Fruit fly (Drosophila melanogaster): ENCODE data around the gene CG42680.

CG42680 gene

DNA sequence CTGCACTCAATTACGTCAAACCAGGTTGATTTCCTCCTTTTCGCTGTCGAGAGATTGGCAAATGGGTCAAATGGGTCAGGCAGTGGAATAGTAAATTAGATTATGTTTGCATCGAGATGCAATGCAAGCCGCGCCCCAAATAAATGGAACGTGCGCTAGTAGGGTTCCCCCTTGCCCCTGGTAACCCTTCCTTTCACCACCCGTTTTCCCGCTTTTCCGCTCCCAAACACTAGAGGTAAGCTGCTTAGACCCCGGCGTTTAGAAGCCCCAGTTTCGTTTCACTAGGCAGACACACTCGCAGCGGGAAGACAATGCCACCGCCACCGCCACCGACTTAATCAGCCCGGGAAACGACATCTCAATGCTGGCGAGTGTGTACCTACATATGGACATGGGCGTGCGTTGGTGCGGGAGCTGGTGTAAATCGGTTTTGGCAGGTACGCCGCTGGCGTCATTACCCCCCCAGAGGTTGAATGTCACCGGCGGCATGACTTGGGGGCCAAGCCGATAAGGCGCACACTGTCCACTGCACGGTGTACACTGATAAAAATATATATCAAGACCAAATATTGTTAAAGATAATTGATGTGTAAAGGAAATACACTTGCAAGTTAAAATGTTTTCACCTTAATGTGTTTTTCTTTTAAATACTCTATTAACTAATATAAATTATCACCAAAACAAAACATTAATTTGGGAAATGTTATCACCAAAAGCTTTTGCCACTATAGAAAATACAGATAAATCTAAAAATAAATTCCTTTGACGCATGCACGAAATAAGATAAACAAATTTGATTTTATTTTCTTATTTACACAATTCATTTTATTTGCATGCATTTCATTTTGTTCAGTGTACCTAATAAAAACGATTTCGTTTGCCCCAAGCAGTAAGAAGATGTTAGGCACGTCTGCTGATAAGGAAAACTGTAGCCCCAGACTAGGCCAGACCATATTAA, 25.2 kb upstream of the CG42680 start (continued):
- TF ChIP-seq tx (GFP tag; optimal IDR thresholded peaks at IDR 0.05): peak; percentile 29
- TF ChIP-seq run (tag; optimal IDR thresholded peaks at IDR 0.05): peak; percentile 49
- TF ChIP-seq sima (GFP tag; optimal IDR thresholded peaks at IDR 0.05): no peak
- peak; percentile 55 for TF ChIP-seq jing (GFP tag; optimal IDR thresholded peaks at IDR 0.05)
- TF ChIP-seq CHES-1-like (GFP tag; optimal IDR thresholded peaks at IDR 0.05): peak; percentile 3
- no peak for TF ChIP-seq CG13287 (GFP tag; IDR thresholded peaks at IDR 0.05; ENCODE audit: partially characterized antibody)
- no peak for TF ChIP-seq ham (GFP tag; IDR thresholded peaks at IDR 0.05)
- TF ChIP-seq sr (GFP tag; IDR thresholded peaks at IDR 0.05): no peak
- no peak for TF ChIP-seq pzg (GFP tag; optimal IDR thresholded peaks at IDR 0.05)
- peak; percentile 78 for TF ChIP-seq ind (GFP tag; optimal IDR thresholded peaks at IDR 0.05)
- peak; percentile 59 for TF ChIP-seq sd (tag; optimal IDR thresholded peaks at IDR 0.05)
- no peak for TF ChIP-seq CG43689 (GFP tag; IDR thresholded peaks at IDR 0.05)
- peak; percentile 72 for TF ChIP-seq sob (GFP tag; IDR thresholded peaks at IDR 0.05)
- TF ChIP-seq fru (optimal IDR thresholded peaks at IDR 0.05): no peak
- TF ChIP-seq Bteb2 (GFP tag; optimal IDR thresholded peaks at IDR 0.05): peak; percentile 62
- peak; percentile 85 for TF ChIP-seq D19A (tag; optimal IDR thresholded peaks at IDR 0.05)
- no peak for TF ChIP-seq CG12071 (GFP tag; optimal IDR thresholded peaks at IDR 0.05)
- TF ChIP-seq CG1832 (GFP tag; optimal IDR thresholded peaks at IDR 0.05): no peak
- peak; percentile 74 for TF ChIP-seq HmgZ (tag; optimal IDR thresholded peaks at IDR 0.05)
- 0 out of 2 replicates have a peak, but pooled peaks have one; percentile 17 for TF ChIP-seq gsb (GFP tag; IDR thresholded peaks at IDR 0.05)
- peak; percentile 60 for TF ChIP-seq CG15696 (tag; optimal IDR thresholded peaks at IDR 0.05)
- TF ChIP-seq Hey (tag; optimal IDR thresholded peaks at IDR 0.05): no peak
- peak; percentile 77 for TF ChIP-seq CG6765 (GFP tag; optimal IDR thresholded peaks at IDR 0.05)
- peak; percentile 53 for TF ChIP-seq oc (tag; optimal IDR thresholded peaks at IDR 0.05)
- TF ChIP-seq pita (GFP tag; optimal IDR thresholded peaks at IDR 0.05): no peak
- peak; percentile 42; the same call in 1 of the 2 replicates for TF ChIP-seq peb (GFP tag; IDR thresholded peaks at IDR 0.05)
- no peak for TF ChIP-seq CrebB (tag; optimal IDR thresholded peaks at IDR 0.05)
- no peak for TF ChIP-seq Mes4 (GFP tag; optimal IDR thresholded peaks at IDR 0.05)
- TF ChIP-seq Dip3 (GFP tag; optimal IDR thresholded peaks at IDR 0.05): peak; percentile 54
- peak; percentile 66 for TF ChIP-seq cato (GFP tag; optimal IDR thresholded peaks at IDR 0.05; ENCODE audit: borderline replicate concordance)
- peak; percentile 2 for TF ChIP-seq abd-A (tag; optimal IDR thresholded peaks at IDR 0.05)
- TF ChIP-seq tio (GFP tag; optimal IDR thresholded peaks at IDR 0.05): peak; percentile 81
- no peak for TF ChIP-seq mld (GFP tag; IDR thresholded peaks at IDR 0.05; ENCODE audit: partially characterized antibody)
- peak; percentile 26; the same call in 1 of the 2 replicates for TF ChIP-seq HLH3B (GFP tag; IDR thresholded peaks at IDR 0.05)
- no peak for TF ChIP-seq ac (GFP tag; optimal IDR thresholded peaks at IDR 0.05)
- TF ChIP-seq C15 (GFP tag; IDR thresholded peaks at IDR 0.05): peak; percentile 6; the same call in 1 of the 3 replicates
- TF ChIP-seq CG7745 (tag; optimal IDR thresholded peaks at IDR 0.05): no peak
- TF ChIP-seq CG10147 (GFP tag; optimal IDR thresholded peaks at IDR 0.05): peak; percentile 66
- no peak for TF ChIP-seq Dref (GFP tag; IDR thresholded peaks at IDR 0.05)
- TF ChIP-seq z (GFP tag; IDR thresholded peaks at IDR 0.05): no peak
- TF ChIP-seq CG1529 (GFP tag; optimal IDR thresholded peaks at IDR 0.05): peak; percentile 74
- no peak for TF ChIP-seq lov (optimal IDR thresholded peaks at IDR 0.05)
- TF ChIP-seq lov (GFP tag; IDR thresholded peaks at IDR 0.05): no peak
- no peak for TF ChIP-seq CG17802 (tag; optimal IDR thresholded peaks at IDR 0.05)
- TF ChIP-seq Gug (GFP tag; IDR thresholded peaks at IDR 0.05): 0 out of 4 replicates have a peak, but pooled peaks have one; percentile 3
- TF ChIP-seq gcm2 (GFP tag; optimal IDR thresholded peaks at IDR 0.05): no peak
- no peak for TF ChIP-seq gro (GFP tag; optimal IDR thresholded peaks at IDR 0.05)
- TF ChIP-seq pho (GFP tag; optimal IDR thresholded peaks at IDR 0.05): peak; percentile 62
- TF ChIP-seq Lim3 (GFP tag; IDR thresholded peaks at IDR 0.05): no peak
- TF ChIP-seq CG4820 (GFP tag; optimal IDR thresholded peaks at IDR 0.05): peak; percentile 49
